Fruit fly (Drosophila melanogaster): ENCODE data around the gene Rpp30.

Rpp30 gene

DNA sequence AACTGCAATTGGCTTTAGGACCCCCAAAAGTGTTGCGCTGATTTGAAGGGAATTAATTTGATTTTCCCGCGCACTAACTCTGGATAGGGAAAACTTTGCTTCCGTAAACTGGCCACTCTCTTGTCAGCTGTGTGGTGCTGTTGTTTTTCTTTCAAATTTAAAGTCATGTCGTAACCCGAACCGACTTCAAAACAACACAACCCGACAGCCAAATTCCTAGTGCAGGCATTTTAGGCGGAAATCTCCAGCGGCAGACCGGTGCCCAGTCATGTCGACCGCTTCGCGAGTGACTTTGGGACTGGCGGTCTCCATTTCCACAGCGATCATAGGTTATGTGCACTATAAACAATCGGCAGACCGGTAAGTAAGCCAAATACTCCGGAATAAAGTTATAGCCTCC, 40.1 kb upstream of the Rpp30 start, which contains the start of gene CG11562:
CG11562 (plus strand) TSS at position 119 of the 400 bp plus-strand sequence.
- TF ChIP-seq CG3032 (tag; optimal IDR thresholded peaks at IDR 0.05), result no peak
- TF ChIP-seq Eip78C (GFP tag), result peak; percentile 18

DNA sequence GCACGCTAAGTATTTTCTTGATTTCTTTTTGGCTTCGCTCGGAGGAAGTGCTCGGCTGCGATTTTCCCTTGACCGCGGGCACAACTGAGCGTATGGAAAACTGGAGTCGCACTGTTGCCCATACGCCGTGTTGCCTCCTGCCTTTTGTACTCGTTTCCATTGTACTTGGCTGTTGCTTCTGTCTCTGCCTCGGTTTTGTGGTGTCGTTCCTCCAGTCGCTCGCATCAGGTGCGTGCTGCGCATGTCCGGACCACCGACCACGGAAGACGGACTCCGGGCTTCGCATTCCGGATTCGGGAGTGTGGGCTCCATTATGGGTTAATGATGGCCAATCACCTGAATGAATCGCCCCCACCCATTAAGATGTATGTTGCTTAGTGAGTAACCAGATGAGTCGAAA, 39.5 kb upstream of the Rpp30 start, which contains the start of gene CG3625:
CG3625 (minus strand) TSS at position 139 of the 400 bp plus-strand sequence.
- no peak for TF ChIP-seq CG11762 (GFP tag; optimal IDR thresholded peaks at IDR 0.05; ENCODE audit: insufficient read depth)

DNA sequence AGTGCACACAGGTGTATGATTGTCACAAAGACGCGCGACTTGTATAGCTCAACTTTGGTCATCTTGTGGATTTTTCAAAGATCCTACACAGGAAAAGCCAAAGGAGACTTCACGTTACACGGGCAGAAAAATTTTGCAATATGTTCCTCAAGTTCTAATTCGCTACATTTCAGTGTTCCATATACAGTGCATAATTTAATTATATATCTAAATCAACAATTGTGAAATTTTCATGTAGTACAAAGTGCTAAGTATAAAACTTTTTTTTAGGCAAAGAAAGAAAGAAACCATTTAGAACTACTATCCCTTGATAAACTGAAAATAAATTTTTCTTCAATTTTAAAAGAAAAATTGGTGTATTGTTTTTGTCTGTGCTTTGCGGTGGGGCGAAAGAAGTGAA, 38.8 kb upstream of the Rpp30 start:
- TF ChIP-seq Sox14 (GFP tag; optimal IDR thresholded peaks at IDR 0.05) (no peak), Eip78C (GFP tag) (peak; percentile 54), CG16779 (tag; optimal IDR thresholded peaks at IDR 0.05) (no peak), CG9139 (GFP tag; optimal IDR thresholded peaks at IDR 0.05) (no peak), dsx (GFP tag; optimal IDR thresholded peaks at IDR 0.05; ENCODE audit: poor library complexity, severe bottlenecking) (no peak), lz (GFP tag; optimal IDR thresholded peaks at IDR 0.05) (no peak), ss (GFP tag; optimal IDR thresholded peaks at IDR 0.05) (no peak)

DNA sequence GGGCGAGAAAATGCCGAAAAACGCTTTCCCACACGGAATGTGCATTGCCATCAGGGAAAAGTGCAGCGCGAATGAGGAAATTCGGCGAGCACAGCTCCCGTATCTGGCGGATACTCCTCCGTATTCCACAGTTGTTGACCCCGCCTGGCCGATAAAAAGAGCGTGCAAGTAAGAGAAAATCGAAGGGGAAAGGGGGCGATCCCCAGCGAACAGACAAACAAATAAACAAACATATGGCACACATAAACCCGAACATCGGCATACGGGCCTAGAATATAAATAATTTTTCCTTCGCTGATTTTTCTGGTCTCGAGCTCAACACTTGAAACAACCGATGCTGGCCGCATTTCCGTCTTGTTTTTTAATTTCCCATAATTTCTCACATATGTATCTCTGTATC, 38.2 kb upstream of the Rpp30 start:
- TF ChIP-seq CG6808 (GFP tag; optimal IDR thresholded peaks at IDR 0.05) (no peak), CG6792 (GFP tag; optimal IDR thresholded peaks at IDR 0.05) (no peak), CG1621 (tag; optimal IDR thresholded peaks at IDR 0.05) (peak; percentile 7)

DNA sequence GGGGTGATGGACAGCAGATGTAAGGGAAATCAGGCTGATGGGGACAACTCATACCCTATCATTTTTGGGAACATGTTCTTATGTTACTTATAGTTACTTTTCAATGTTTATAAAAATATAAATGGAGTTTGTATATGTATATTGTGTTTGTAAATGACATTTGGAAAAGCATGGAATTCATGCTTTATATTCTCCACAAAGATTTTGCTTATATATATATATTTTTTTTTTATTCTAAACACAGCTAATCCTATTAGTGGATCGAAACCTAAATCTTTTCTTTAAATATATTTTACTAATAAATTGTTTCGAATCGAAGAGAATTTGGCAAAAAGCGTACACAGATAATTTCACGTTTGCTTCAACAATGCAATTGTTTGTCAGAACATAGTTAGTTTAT, 36.9 kb upstream of the Rpp30 start, which contains the start of gene Amnionless:
Amnionless (minus strand) TSS at position 101 of the 400 bp plus-strand sequence.
- TF ChIP-seq fd59A (GFP tag; optimal IDR thresholded peaks at IDR 0.05), result no peak
- TF ChIP-seq CG6854 (GFP tag; optimal IDR thresholded peaks at IDR 0.05), result no peak
- TF ChIP-seq OdsH (GFP tag; optimal IDR thresholded peaks at IDR 0.05), result no peak
- no peak for TF ChIP-seq svp (GFP tag)
- TF ChIP-seq ss (GFP tag; optimal IDR thresholded peaks at IDR 0.05), result no peak
- no peak for TF ChIP-seq Eip75B (GFP tag; optimal IDR thresholded peaks at IDR 0.05)
- TF ChIP-seq CG10631 (GFP tag; optimal IDR thresholded peaks at IDR 0.05), result no peak
- no peak for TF ChIP-seq Lpt (GFP tag; optimal IDR thresholded peaks at IDR 0.05)
- no peak for TF ChIP-seq fd85E (GFP tag; optimal IDR thresholded peaks at IDR 0.05)
- no peak for TF ChIP-seq CG3032 (tag; optimal IDR thresholded peaks at IDR 0.05)
- no peak for TF ChIP-seq Sox14 (GFP tag; optimal IDR thresholded peaks at IDR 0.05)
- TF ChIP-seq CG7368 (GFP tag; optimal IDR thresholded peaks at IDR 0.05), result no peak
- no peak for TF ChIP-seq salr (GFP tag; optimal IDR thresholded peaks at IDR 0.05)
- TF ChIP-seq Hr39 (GFP tag; optimal IDR thresholded peaks at IDR 0.05), result no peak

DNA sequence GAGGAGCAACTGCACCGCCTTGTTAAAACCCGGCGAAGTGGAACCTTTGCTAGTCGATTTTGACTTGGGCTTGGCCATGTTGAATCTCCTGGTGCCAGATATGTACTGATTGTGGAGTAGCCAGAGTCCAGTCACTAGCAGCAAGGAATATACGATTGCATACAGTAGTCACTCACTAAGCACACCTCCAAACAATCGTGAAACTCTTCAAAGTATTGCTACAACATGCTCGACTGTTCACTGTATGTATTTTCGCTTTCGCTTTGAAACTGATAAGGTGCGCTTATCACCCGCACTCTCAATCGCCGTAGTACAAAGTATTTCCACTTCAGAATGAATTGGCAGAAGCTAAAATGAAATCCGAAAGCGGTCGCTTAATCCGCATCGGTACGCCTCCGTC, 34.2 kb upstream of the Rpp30 start:
- peak; percentile 84 for TF ChIP-seq Hr39 (GFP tag; optimal IDR thresholded peaks at IDR 0.05)
- TF ChIP-seq Hr4 (GFP tag; optimal IDR thresholded peaks at IDR 0.05), result peak; percentile 75
- peak in 1 of 2 experiments; percentile 48 for TF ChIP-seq salr (GFP tag; optimal IDR thresholded peaks at IDR 0.05)
- TF ChIP-seq fd59A (GFP tag; optimal IDR thresholded peaks at IDR 0.05), result no peak
- TF ChIP-seq net (GFP tag; optimal IDR thresholded peaks at IDR 0.05), result peak; percentile 80
- TF ChIP-seq CG15336 (GFP tag; IDR thresholded peaks at IDR 0.05), result peak; percentile 70
- TF ChIP-seq CG3032 (tag; optimal IDR thresholded peaks at IDR 0.05), result peak; percentile 40
- TF ChIP-seq eg (GFP tag; IDR thresholded peaks at IDR 0.05), result peak; percentile 73; the same call in 2 of the 3 replicates
- TF ChIP-seq CG10669 (GFP tag; optimal IDR thresholded peaks at IDR 0.05), result peak; percentile 67
- no peak for TF ChIP-seq Blimp-1 (GFP tag; optimal IDR thresholded peaks at IDR 0.05)
- TF ChIP-seq ss (GFP tag; optimal IDR thresholded peaks at IDR 0.05), result peak; percentile 64 to 82
- TF ChIP-seq Ets96B (tag; optimal IDR thresholded peaks at IDR 0.05), result peak; percentile 41
- peak; percentile 73 for TF ChIP-seq CG6163 (GFP tag; IDR thresholded peaks at IDR 0.05)
- TF ChIP-seq Gug (GFP tag; IDR thresholded peaks at IDR 0.05), result 0 out of 2 replicates have a peak, but pooled peaks have one; percentile 24
- TF ChIP-seq Eip75B (GFP tag; optimal IDR thresholded peaks at IDR 0.05), result peak; percentile 84
- TF ChIP-seq CG8119 (GFP tag; IDR thresholded peaks at IDR 0.05), result peak; percentile 27; the same call in 1 of the 3 replicates
- peak; percentile 85 for TF ChIP-seq Sox102F (GFP tag; optimal IDR thresholded peaks at IDR 0.05)
- peak; percentile 46 for TF ChIP-seq fd85E (GFP tag; optimal IDR thresholded peaks at IDR 0.05)
- peak; percentile 67 for TF ChIP-seq CG8632 (GFP tag; optimal IDR thresholded peaks at IDR 0.05)
- peak; percentile 46 for TF ChIP-seq CG11902 (GFP tag; optimal IDR thresholded peaks at IDR 0.05)
- peak; percentile 73 for TF ChIP-seq lz (GFP tag; optimal IDR thresholded peaks at IDR 0.05)
- TF ChIP-seq CG6792 (GFP tag; optimal IDR thresholded peaks at IDR 0.05), result peak; percentile 78
- TF ChIP-seq cyc (GFP tag; optimal IDR thresholded peaks at IDR 0.05), result peak; percentile 83
- peak; percentile 81 for TF ChIP-seq topi (GFP tag; optimal IDR thresholded peaks at IDR 0.05)
- TF ChIP-seq CG6276 (GFP tag; optimal IDR thresholded peaks at IDR 0.05), result no peak
- peak; percentile 82 for TF ChIP-seq CG31627 (GFP tag; optimal IDR thresholded peaks at IDR 0.05)
- peak; percentile 52 for TF ChIP-seq CG10631 (GFP tag; optimal IDR thresholded peaks at IDR 0.05)
- peak; percentile 71 for TF ChIP-seq CG6808 (GFP tag; optimal IDR thresholded peaks at IDR 0.05)
